Worm (Caenorhabditis elegans) whole organism, young adult: ENCODE results near the gene W01B6.3.

ENCODE experiments used
- ceh-27 ChIP-seq: fragments of 200-800 bp; sonication (Bioruptor generic); optimal IDR thresholded peaks from 2 replicates; lab custom pipeline; 2018; ENCODE audit warnings: mild to moderate bottlenecking, missing genetic modification characterization, moderate library complexity, missing compliant biosample characterization
- ceh-91 ChIP-seq: fragments of 200-800 bp; sonication (Bioruptor generic); IDR thresholded peaks from 2 replicates; pipeline ENCODE4 v1.3.6; 2022; ENCODE audit warnings: missing genetic modification reagents, missing genetic modification characterization, missing compliant biosample characterization
- fkh-3 ChIP-seq: sonication (generic microtip); optimal IDR thresholded peaks from 2 replicates; lab custom pipeline; 2016; ENCODE audit warnings: mild to moderate bottlenecking, missing genetic modification characterization, missing compliant biosample characterization
- let-607 ChIP-seq, 2 experiments: fragments of 200-800 bp in 1 of 2; sonication (Bioruptor generic) in 1 of 2; sonication (generic microtip) in 1 of 2; optimal IDR thresholded peaks; 2 replicates each; lab custom pipeline; 2016 to 2018; ENCODE audit warnings: mild to moderate bottlenecking in 2 of 2, missing compliant biosample characterization in 2 of 2, missing genetic modification characterization in 2 of 2, moderate library complexity in 2 of 2, missing genotype in 1 of 2
- lin-54 ChIP-seq: fragments of 200-800 bp; sonication (Bioruptor generic); optimal IDR thresholded peaks from 2 replicates; lab custom pipeline; 2018; ENCODE audit warnings: mild to moderate bottlenecking, missing genetic modification characterization, missing compliant biosample characterization
- pha-4 ChIP-seq: fragments of 150-350 bp; sonication (generic microtip); optimal IDR thresholded peaks from 2 replicates; lab custom pipeline; 2014; ENCODE audit warnings: missing biosample characterization, missing genetic modification reagents, missing genetic modification characterization
- rec-8 ChIP-seq, 2 experiments: sonication (generic microtip); optimal IDR thresholded peaks; 2 replicates each; lab custom pipeline; 2016; ENCODE audit warnings: mild to moderate bottlenecking in 2 of 2, missing genetic modification characterization in 2 of 2, missing genetic modification reagents in 2 of 2, missing genotype in 2 of 2, missing biosample characterization in 1 of 2, missing compliant biosample characterization in 1 of 2, moderate library complexity in 1 of 2
- snpc-4 ChIP-seq, 5 experiments: fragments of 150-350 bp in 1 of 5; sonication (generic microtip) in 4 of 5; optimal IDR thresholded peaks; 2 replicates each; lab custom pipeline; 2014 to 2018; ENCODE audit warnings: missing genetic modification characterization in 5 of 5, missing biosample characterization in 3 of 5, antibody characterized with exemption in 2 of 5, mild to moderate bottlenecking in 2 of 5, missing compliant biosample characterization in 2 of 5, missing genotype in 2 of 5, moderate library complexity in 2 of 5, missing genetic modification reagents in 1 of 5

DNA sequence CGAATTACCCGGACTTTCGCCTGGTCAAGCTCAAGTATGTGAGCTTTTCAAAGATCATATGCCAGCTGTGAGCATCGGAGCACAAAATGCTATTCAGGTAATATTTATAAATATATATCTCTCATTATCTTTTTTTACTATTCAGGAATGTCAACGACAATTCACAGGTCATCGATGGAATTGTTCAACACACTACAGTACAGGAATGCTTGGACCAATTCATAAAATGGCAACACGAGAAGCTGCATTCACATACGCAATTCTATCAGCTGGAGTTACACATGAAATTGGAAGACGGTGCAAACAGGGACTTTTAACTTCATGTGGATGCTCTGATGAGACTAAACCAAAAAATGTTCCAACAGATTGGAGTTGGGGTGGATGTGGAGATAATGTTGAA is 4.2 kb downstream of the W01B6.3 start:
- TF ChIP-seq pha-4 = no peak
- TF ChIP-seq ceh-27 (GFP tag; lab: Kevin White, UChicago) = no peak
- TF ChIP-seq ceh-91 = no peak
- no peak for TF ChIP-seq rec-8 (tag; optimal IDR thresholded peaks at IDR 0.05; lab: Kevin White, UChicago)
- no peak for TF ChIP-seq snpc-4 (GFP tag; optimal IDR thresholded peaks at IDR 0.05; lab: Kevin White, UChicago)
- no peak for TF ChIP-seq snpc-4 (tag; optimal IDR thresholded peaks at IDR 0.05; lab: Kevin White, UChicago)
- no peak for TF ChIP-seq fkh-3
- TF ChIP-seq let-607 (tag; optimal IDR thresholded peaks at IDR 0.05; lab: Kevin White, UChicago) = no peak
- no peak for TF ChIP-seq lin-54 (GFP tag; lab: Kevin White, UChicago)
